Worm (Caenorhabditis elegans) whole organism, L4 larva: ENCODE data around the gene C50E3.5.

Experiments
- F49E8.2 ChIP-seq: sonication (generic microtip); optimal IDR thresholded peaks from 2 replicates; lab custom pipeline; 2016; ENCODE audit warnings: missing compliant biosample characterization, mild to moderate bottlenecking, missing genetic modification characterization, borderline replicate concordance
- fos-1 ChIP-seq: fragments of 150-350 bp; optimal IDR thresholded peaks from 2 replicates; lab custom pipeline; 2014; ENCODE audit warnings: missing biosample characterization, missing genetic modification characterization
- nhr-11 ChIP-seq: fragments of 150-350 bp; optimal IDR thresholded peaks from 2 replicates; lab custom pipeline; 2014; ENCODE audit warnings: missing biosample characterization, missing genetic modification characterization
- nhr-25 ChIP-seq: sonication (generic microtip); optimal IDR thresholded peaks from 2 replicates; lab custom pipeline; 2017; ENCODE audit warnings: missing genetic modification characterization, mild to moderate bottlenecking, missing compliant biosample characterization, antibody characterized with exemption, moderate library complexity, borderline replicate concordance; ENCODE audit not compliant: insufficient read depth
- nhr-6 ChIP-seq: fragments of 150-350 bp; optimal IDR thresholded peaks from 2 replicates; lab custom pipeline; 2014; ENCODE audit warnings: missing biosample characterization, missing genetic modification characterization
- php-3 ChIP-seq: fragments of 200-800 bp; sonication (Bioruptor generic); IDR thresholded peaks from 2 replicates; pipeline ENCODE4 v1.3.6; 2022; ENCODE audit warnings: missing genetic modification reagents, missing genetic modification characterization, missing compliant biosample characterization

- TF ChIP-seq F49E8.2 (tag; lab: Kevin White, UChicago), result no peak
- no peak for TF ChIP-seq fos-1
- no peak for TF ChIP-seq nhr-11 (tag; lab: Kevin White, UChicago)
- no peak for TF ChIP-seq nhr-6 (tag; lab: Kevin White, UChicago)
- TF ChIP-seq php-3 (GFP tag; lab: Robert Waterston, UW), result no peak
- TF ChIP-seq nhr-25 (tag; lab: Kevin White, UChicago), result no peak
These were observed 24.8 kb upstream of the C50E3.5 start, which contains the start of gene F19F10.1 for ce11 chrV:7562947-7563346.
